Fruit fly (Drosophila melanogaster) whole organism, embryonic: ENCODE measurements around the gene Hs2st.

Experiments used
- Adf1 ChIP-seq: fragments of 200-800 bp; sonication (Bioruptor generic); IDR thresholded peaks from 2 replicates; pipeline ENCODE4 v1.3.6; 2022; ENCODE audit warnings: missing biosample characterization, missing genetic modification characterization
- Atf6 ChIP-seq: fragments of 200-800 bp; sonication (Bioruptor generic); IDR thresholded peaks from 2 replicates; pipeline ENCODE4 v1.3.6; 2022; ENCODE audit warnings: missing biosample characterization, missing genetic modification characterization
- B-H1 ChIP-seq: fragments of 200-800 bp; sonication (Bioruptor generic); IDR thresholded peaks from 3 replicates; pipeline ENCODE4 v1.3.6; 2022; ENCODE audit warnings: missing biosample characterization, missing genetic modification characterization
- CG10274 ChIP-seq: fragments of 200-800 bp; sonication (Bioruptor generic); optimal IDR thresholded peaks from 3 replicates; lab custom pipeline; 2017; ENCODE audit warnings: missing biosample characterization, mild to moderate bottlenecking, missing genetic modification characterization
- CG11560 ChIP-seq: fragments of 200-800 bp; sonication (Bioruptor generic); IDR thresholded peaks from 3 replicates; pipeline ENCODE4 v1.3.6; 2022; ENCODE audit warnings: missing biosample characterization, missing genetic modification characterization
- CG11723 ChIP-seq: fragments of 200-800 bp; sonication (Bioruptor generic); optimal IDR thresholded peaks from 2 replicates; lab custom pipeline; 2017; ENCODE audit warnings: missing biosample characterization, mild to moderate bottlenecking, missing genetic modification characterization
- CG12744 ChIP-seq: fragments of 200-800 bp; sonication (Bioruptor generic); optimal IDR thresholded peaks from 2 replicates; lab custom pipeline; 2016; ENCODE audit warnings: missing biosample characterization, missing genetic modification characterization
- CG16813 ChIP-seq: fragments of 200-800 bp; sonication (Bioruptor generic); IDR thresholded peaks from 3 replicates; pipeline ENCODE4 v1.3.6; 2022; ENCODE audit warnings: missing biosample characterization, missing genetic modification characterization; ENCODE audit not compliant: partially characterized antibody
- CG1792 ChIP-seq: fragments of 200-800 bp; sonication (Bioruptor generic); optimal IDR thresholded peaks from 2 replicates; lab custom pipeline; 2016; ENCODE audit warnings: missing biosample characterization, missing genetic modification characterization
- CG18619 ChIP-seq: fragments of 200-800 bp; sonication (Bioruptor generic); optimal IDR thresholded peaks from 3 replicates; lab custom pipeline; 2017; ENCODE audit warnings: missing biosample characterization, mild to moderate bottlenecking, missing genetic modification characterization
- CG2199 ChIP-seq: fragments of 200-800 bp; sonication (Bioruptor generic); IDR thresholded peaks from 3 replicates; pipeline ENCODE4 v1.3.6; 2022; ENCODE audit warnings: missing biosample characterization, missing genetic modification characterization
- CG33213 ChIP-seq: fragments of 200-800 bp; sonication (Bioruptor generic); optimal IDR thresholded peaks from 3 replicates; lab custom pipeline; 2016; ENCODE audit warnings: missing biosample characterization, missing genetic modification characterization
- CG3726 ChIP-seq: fragments of 200-800 bp; sonication (Bioruptor generic); IDR thresholded peaks from 3 replicates; pipeline ENCODE4, ENCODE4 v1.3.6; 2022; ENCODE audit warnings: missing biosample characterization, missing genetic modification characterization
- CG4424 ChIP-seq: fragments of 200-800 bp; sonication (Bioruptor generic); optimal IDR thresholded peaks from 3 replicates; lab custom pipeline; 2016; ENCODE audit warnings: missing biosample characterization, missing genetic modification characterization
- CG4854 ChIP-seq: fragments of 200-800 bp; sonication (Bioruptor generic); optimal IDR thresholded peaks from 2 replicates; lab custom pipeline; 2016; ENCODE audit warnings: missing biosample characterization, missing genetic modification characterization, inconsistent platforms
- CG6689 ChIP-seq: fragments of 200-800 bp; sonication (Bioruptor generic); IDR thresholded peaks from 2 replicates; pipeline ENCODE4 v1.3.6; 2022; ENCODE audit warnings: missing biosample characterization, missing genetic modification characterization
- CG7556 ChIP-seq: fragments of 200-800 bp; sonication (Bioruptor generic); optimal IDR thresholded peaks from 2 replicates; lab custom pipeline; 2017; ENCODE audit warnings: missing biosample characterization, mild to moderate bottlenecking, missing genetic modification characterization
- CG7928 ChIP-seq: fragments of 200-800 bp; sonication (Bioruptor generic); optimal IDR thresholded peaks from 2 replicates; lab custom pipeline; 2017; ENCODE audit warnings: missing biosample characterization, mild to moderate bottlenecking, missing genetic modification characterization
- Camta ChIP-seq: fragments of 200-800 bp; sonication (Bioruptor generic); optimal IDR thresholded peaks from 2 replicates; lab custom pipeline; 2016; ENCODE audit warnings: missing biosample characterization, missing genetic modification characterization
- CkIIα-i1 ChIP-seq: fragments of 200-800 bp; sonication (Bioruptor generic); IDR thresholded peaks from 2 replicates; pipeline ENCODE4 v1.3.6; 2022; ENCODE audit warnings: missing biosample characterization, missing genetic modification characterization
- Dip2 ChIP-seq: fragments of 200-800 bp; sonication (Bioruptor generic); IDR thresholded peaks from 2 replicates; pipeline ENCODE4 v1.3.6; 2022; ENCODE audit warnings: missing biosample characterization, missing genetic modification characterization
- Dp ChIP-seq: fragments of 200-800 bp; sonication (Bioruptor generic); optimal IDR thresholded peaks from 2 replicates; lab custom pipeline; 2018; ENCODE audit warnings: missing biosample characterization, mild to moderate bottlenecking, missing genetic modification characterization, moderate library complexity
- Lpt ChIP-seq: fragments of >200 bp; optimal IDR thresholded peaks from 2 replicates; lab custom pipeline; 2018; ENCODE audit warnings: missing biosample characterization, missing genetic modification characterization
- Med ChIP-seq: fragments of 200-800 bp; sonication (Bioruptor generic); peaks from one replicate; lab custom pipeline; 2016; ENCODE audit warnings: missing biosample characterization, missing genetic modification characterization, mild to moderate bottlenecking, inconsistent platforms, moderate library complexity
- NC2β ChIP-seq: fragments of 200-800 bp; sonication (Bioruptor generic); optimal IDR thresholded peaks from 2 replicates; lab custom pipeline; 2016; ENCODE audit warnings: missing biosample characterization, missing genetic modification characterization
- NK7.1 ChIP-seq: fragments of 200-800 bp; sonication (Bioruptor generic); optimal IDR thresholded peaks from 3 replicates; lab custom pipeline; 2016; ENCODE audit warnings: missing biosample characterization, missing genetic modification characterization
- Sox100B ChIP-seq: fragments of 200-800 bp; sonication (Bioruptor generic); optimal IDR thresholded peaks from 3 replicates; lab custom pipeline; 2018; ENCODE audit warnings: missing biosample characterization, mild to moderate bottlenecking, missing genetic modification characterization
- ase ChIP-seq: fragments of 200-800 bp; sonication (Bioruptor generic); IDR thresholded peaks from 3 replicates; pipeline ENCODE4 v1.3.6; 2022; ENCODE audit warnings: missing biosample characterization, missing genetic modification characterization
- bab2 ChIP-seq: fragments of 200-800 bp; sonication (Bioruptor generic); optimal IDR thresholded peaks from 2 replicates; lab custom pipeline; 2016; ENCODE audit warnings: missing biosample characterization, missing genetic modification characterization
- bsh ChIP-seq, 2 experiments: fragments of 200-800 bp; sonication (Bioruptor generic); optimal IDR thresholded peaks; 2 replicates each; lab custom pipeline; 2017 to 2018; ENCODE audit warnings: mild to moderate bottlenecking in 2 of 2, missing biosample characterization in 2 of 2, missing genetic modification characterization in 2 of 2, moderate library complexity in 1 of 2
- cg ChIP-seq: fragments of 200-800 bp; sonication (Bioruptor generic); optimal IDR thresholded peaks from 3 replicates; lab custom pipeline; 2019; ENCODE audit warnings: missing biosample characterization, mild to moderate bottlenecking, missing genetic modification characterization, moderate library complexity
- chif ChIP-seq, 2 experiments: fragments of 200-800 bp; sonication (Bioruptor generic); optimal IDR thresholded peaks; 3 replicates each; lab custom pipeline; 2016; ENCODE audit warnings: missing biosample characterization in 2 of 2, missing genetic modification characterization in 2 of 2
- fd64A ChIP-seq: fragments of 200-800 bp; sonication (Bioruptor generic); optimal IDR thresholded peaks from 3 replicates; lab custom pipeline; 2018; ENCODE audit warnings: missing biosample characterization, mild to moderate bottlenecking, missing genetic modification characterization
- hkb ChIP-seq, 2 experiments: fragments of 200-800 bp in 1 of 2; fragments of >200 bp in 1 of 2; sonication (Bioruptor generic) in 1 of 2; IDR thresholded peaks in 1 of 2; optimal IDR thresholded peaks in 1 of 2; 2 replicates each; pipeline versions ENCODE4 v1.3.6 to Lab custom; 2017 to 2022; ENCODE audit warnings: missing biosample characterization in 1 of 2, missing genetic modification characterization in 1 of 2
- jumu ChIP-seq: fragments of 200-800 bp; sonication (Bioruptor generic); optimal IDR thresholded peaks from 3 replicates; lab custom pipeline; 2016; ENCODE audit warnings: missing biosample characterization, missing genetic modification characterization
- lilli ChIP-seq: fragments of 200-800 bp; sonication (Bioruptor generic); optimal IDR thresholded peaks from 3 replicates; lab custom pipeline; 2016; ENCODE audit warnings: missing biosample characterization, missing genetic modification characterization
- mld ChIP-seq: fragments of 200-800 bp; sonication (Bioruptor generic); IDR thresholded peaks from 3 replicates; pipeline ENCODE4 v1.3.6; 2022; ENCODE audit warnings: missing biosample characterization, missing genetic modification characterization; ENCODE audit not compliant: partially characterized antibody
- nerfin-1 ChIP-seq: fragments of 200-800 bp; sonication (Bioruptor generic); optimal IDR thresholded peaks from 3 replicates; lab custom pipeline; 2019; ENCODE audit warnings: missing biosample characterization, mild to moderate bottlenecking, missing genetic modification characterization, moderate library complexity
- nmo ChIP-seq: fragments of 200-800 bp; sonication (Bioruptor generic); optimal IDR thresholded peaks from 2 replicates; lab custom pipeline; 2018; ENCODE audit warnings: missing biosample characterization, mild to moderate bottlenecking, missing genetic modification characterization, moderate library complexity
- pros ChIP-seq: fragments of 200-800 bp; sonication (Bioruptor generic); optimal IDR thresholded peaks from 3 replicates; lab custom pipeline; 2019; ENCODE audit warnings: missing biosample characterization, mild to moderate bottlenecking, missing genetic modification characterization, moderate library complexity
- scrt ChIP-seq: fragments of 200-800 bp; sonication (Bioruptor generic); optimal IDR thresholded peaks from 2 replicates; lab custom pipeline; 2018; ENCODE audit warnings: missing biosample characterization, mild to moderate bottlenecking, missing genetic modification characterization, moderate library complexity
- sd ChIP-seq: fragments of 200-800 bp; sonication (Bioruptor generic); optimal IDR thresholded peaks from 3 replicates; lab custom pipeline; 2018; ENCODE audit warnings: missing biosample characterization, mild to moderate bottlenecking, missing genetic modification characterization, moderate library complexity
- shn ChIP-seq: fragments of 200-800 bp; sonication (Bioruptor generic); optimal IDR thresholded peaks from 3 replicates; lab custom pipeline; 2016; ENCODE audit warnings: missing biosample characterization, missing genetic modification characterization
- slou ChIP-seq: fragments of 200-800 bp; sonication (Bioruptor generic); optimal IDR thresholded peaks from 3 replicates; lab custom pipeline; 2016; ENCODE audit warnings: missing biosample characterization, missing genetic modification characterization
- sug ChIP-seq: fragments of 200-800 bp; optimal IDR thresholded peaks from 2 replicates; lab custom pipeline; 2019; ENCODE audit warnings: missing biosample characterization, mild to moderate bottlenecking, missing genetic modification characterization, moderate library complexity
- tgo ChIP-seq: fragments of 200-800 bp; sonication (Bioruptor generic); IDR thresholded peaks from 3 replicates; pipeline ENCODE4 v1.3.6; 2022; ENCODE audit warnings: missing biosample characterization, missing genetic modification characterization
- yki ChIP-seq: fragments of >200 bp; optimal IDR thresholded peaks from 3 replicates; lab custom pipeline; 2018
- zfh2 ChIP-seq: fragments of 200-800 bp; sonication (Bioruptor generic); optimal IDR thresholded peaks from 2 replicates; lab custom pipeline; 2016; ENCODE audit warnings: missing biosample characterization, missing genetic modification characterization

Hs2st gene

dm6 chr2L:19416602-19417497 is 27.7 kb downstream of the Hs2st start, which contains the start of gene Lectin-galC1 (continued):
- TF ChIP-seq sug (tag; lab: Kevin White, UChicago) (peak; percentile 60), yki (lab: Kevin White, UChicago) (no peak), Lpt (GFP tag; lab: Kevin White, UChicago) (no peak), Adf1 (GFP tag; lab: Robert Waterston, UW) (0 out of 2 replicates have a peak, but pooled peaks have one; percentile 39), zfh2 (peak; percentile 12), CG18619 (GFP tag; lab: Kevin White, UChicago) (peak; percentile 84), scrt (GFP tag; lab: Kevin White, UChicago) (peak; percentile 72), nerfin-1 (tag; lab: Kevin White, UChicago) (peak; percentile 78), sd (peak; percentile 81), bab2 (GFP tag; lab: Kevin White, UChicago) (peak; percentile 86), Camta (peak; percentile 85), Atf6 (GFP tag; lab: Robert Waterston, UW) (peak; percentile 87), CG3726 (GFP tag; lab: Robert Waterston, UW) (0 out of 3 replicates have a peak, but pooled peaks have one; percentile 81), NC2β (GFP tag; lab: Kevin White, UChicago) (peak; percentile 90), CG12744 (GFP tag; lab: Kevin White, UChicago) (peak; percentile 79), CkIIα-i1 (GFP tag; lab: Robert Waterston, UW) (no peak), Dp (GFP tag; lab: Kevin White, UChicago) (no peak), CG16813 (GFP tag; lab: Robert Waterston, UW) (no peak), CG2199 (peak; percentile 27; the same call in 1 of the 3 replicates), CG1792 (GFP tag; lab: Kevin White, UChicago) (peak; percentile 82), slou (peak; percentile 69), CG33213 (GFP tag; lab: Kevin White, UChicago) (peak; percentile 78), CG6689 (GFP tag; lab: Robert Waterston, UW) (peak; percentile 86), hkb (optimal IDR thresholded peaks at IDR 0.05; lab: Kevin White, UChicago) (no peak), hkb (GFP tag; IDR thresholded peaks at IDR 0.05; lab: Robert Waterston, UW) (peak; percentile 87), shn (GFP tag; lab: Kevin White, UChicago) (peak; percentile 84), NK7.1 (GFP tag; lab: Kevin White, UChicago) (peak; percentile 79), mld (GFP tag; lab: Robert Waterston, UW) (no peak), Dip2 (no peak), CG11723 (GFP tag; lab: Kevin White, UChicago) (peak; percentile 77), bsh (GFP tag; optimal IDR thresholded peaks at IDR 0.05; lab: Kevin White, UChicago) (peak in 1 of 2 experiments; percentile 93), fd64A (GFP tag; lab: Kevin White, UChicago) (peak; percentile 87), cg (no peak), Med (peak; percentile 97), Sox100B (GFP tag; lab: Kevin White, UChicago) (peak; percentile 83), lilli (peak; percentile 80), ase (GFP tag; lab: Robert Waterston, UW) (no peak; the same call in 1 of the 3 replicates), pros (GFP tag; lab: Kevin White, UChicago) (no peak), CG4424 (peak; percentile 88), jumu (GFP tag; lab: Kevin White, UChicago) (peak; percentile 88), tgo (GFP tag; lab: Robert Waterston, UW) (peak; percentile 87), CG7928 (GFP tag; lab: Kevin White, UChicago) (peak; percentile 30), CG11560 (tag; lab: Robert Waterston, UW) (peak; percentile 65; the same call in 2 of the 3 replicates), B-H1 (GFP tag; lab: Robert Waterston, UW) (peak; percentile 81), CG4854 (GFP tag; lab: Kevin White, UChicago) (peak; percentile 80), nmo (peak; percentile 89), CG10274 (GFP tag; lab: Kevin White, UChicago) (peak; percentile 70), CG7556 (GFP tag; lab: Kevin White, UChicago) (peak; percentile 80), chif (GFP tag; optimal IDR thresholded peaks at IDR 0.05; lab: Kevin White, UChicago) (peak; percentile 90 to 94)
